Worm (Caenorhabditis elegans) whole organism, early embryonic: ENCODE results near the gene C27D6.3.

Experiments used
- B0310.2 ChIP-seq: sonication (generic microtip); optimal IDR thresholded peaks from 2 replicates; lab custom pipeline; 2016; ENCODE audit warnings: mild to moderate bottlenecking, missing genetic modification characterization, missing compliant biosample characterization
- F13C5.2 ChIP-seq: sonication (generic microtip); optimal IDR thresholded peaks from 2 replicates; lab custom pipeline; 2017; ENCODE audit warnings: mild to moderate bottlenecking, missing genetic modification characterization, inconsistent platforms, missing compliant biosample characterization
- aly-1 ChIP-seq: sonication (generic microtip); optimal IDR thresholded peaks from 2 replicates; lab custom pipeline; 2016; ENCODE audit warnings: missing genetic modification characterization, missing compliant biosample characterization
- ama-1 ChIP-seq: fragments of 150-350 bp; optimal IDR thresholded peaks from 2 replicates; lab custom pipeline; 2014
- ceh-13 ChIP-seq: fragments of 200-800 bp; sonication (Bioruptor generic); optimal IDR thresholded peaks from 2 replicates; lab custom pipeline; 2018; ENCODE audit warnings: mild to moderate bottlenecking, missing genetic modification characterization, missing compliant biosample characterization
- ceh-36 ChIP-seq: sonication (generic microtip); optimal IDR thresholded peaks from 2 replicates; lab custom pipeline; 2016; ENCODE audit warnings: missing genetic modification characterization, inconsistent platforms, missing compliant biosample characterization
- ets-7 ChIP-seq: sonication (generic microtip); optimal IDR thresholded peaks from 2 replicates; lab custom pipeline; 2016; ENCODE audit warnings: missing genotype, missing genetic modification characterization, missing compliant biosample characterization
- flt-1 ChIP-seq: fragments of 200-800 bp; sonication (Bioruptor generic); IDR thresholded peaks from 2 replicates; pipeline ENCODE4 v1.3.6; 2022; ENCODE audit warnings: missing genetic modification characterization, missing compliant biosample characterization
- hmbx-1 ChIP-seq: sonication (generic microtip); optimal IDR thresholded peaks from 2 replicates; lab custom pipeline; 2016; ENCODE audit warnings: mild to moderate bottlenecking, missing genetic modification characterization, missing compliant biosample characterization
- hmg-4 ChIP-seq: fragments of 200-800 bp; sonication (Bioruptor generic); optimal IDR thresholded peaks from 2 replicates; lab custom pipeline; 2018; ENCODE audit warnings: mild to moderate bottlenecking, missing genetic modification characterization, missing compliant biosample characterization
- hnd-1 ChIP-seq: sonication (generic microtip); optimal IDR thresholded peaks from 2 replicates; lab custom pipeline; 2016; ENCODE audit warnings: missing genetic modification characterization, missing compliant biosample characterization
- pes-1 ChIP-seq: fragments of 200-800 bp; sonication (Bioruptor generic); IDR thresholded peaks from 2 replicates; pipeline ENCODE4 v1.3.6; 2022; ENCODE audit warnings: missing genetic modification reagents, missing genetic modification characterization, missing compliant biosample characterization
- scrt-1 ChIP-seq: fragments of 200-800 bp; sonication (Bioruptor generic); IDR thresholded peaks from 2 replicates; pipeline ENCODE4 v1.3.6; 2022; ENCODE audit warnings: missing genetic modification characterization, missing compliant biosample characterization
- sea-1 ChIP-seq: fragments of 200-800 bp; sonication (Bioruptor generic); conservative IDR thresholded peaks from 2 replicates; pipeline ENCODE4 v1.3.6; 2022; ENCODE audit warnings: missing genetic modification characterization, missing compliant biosample characterization
- tbx-11 ChIP-seq: fragments of 200-800 bp; sonication (Bioruptor generic); IDR thresholded peaks from 2 replicates; pipeline ENCODE4 v1.3.6; 2022; ENCODE audit warnings: missing genetic modification characterization, missing compliant biosample characterization
- tbx-37 ChIP-seq: fragments of 200-800 bp; sonication (Bioruptor generic); conservative IDR thresholded peaks from 2 replicates; pipeline ENCODE4 v1.3.6; 2022; ENCODE audit warnings: missing genetic modification reagents, missing genetic modification characterization, missing compliant biosample characterization
- tra-4 ChIP-seq: sonication (generic microtip); optimal IDR thresholded peaks from 2 replicates; lab custom pipeline; 2017; ENCODE audit warnings: missing genetic modification characterization, missing compliant biosample characterization

Gene C27D6.3

ce11 chrII:5209122-5209521, 34.9 kb upstream of the C27D6.3 start:
- no peak for TF ChIP-seq flt-1 (GFP tag; lab: Robert Waterston, UW)

ce11 chrII:5205286-5205685, 31.0 kb upstream of the C27D6.3 start:
- TF ChIP-seq flt-1 (GFP tag; lab: Robert Waterston, UW) = no peak
- no peak for TF ChIP-seq sea-1
- TF ChIP-seq aly-1 = no peak
- no peak for TF ChIP-seq ama-1 (lab: Kevin White, UChicago)
- TF ChIP-seq pes-1 (GFP tag; lab: Robert Waterston, UW) = no peak
- no peak for TF ChIP-seq hmbx-1
- no peak for TF ChIP-seq ceh-36 (tag; lab: Kevin White, UChicago)
- no peak for TF ChIP-seq hnd-1 (tag; lab: Kevin White, UChicago)
- no peak for TF ChIP-seq F13C5.2 (tag; lab: Kevin White, UChicago)
- TF ChIP-seq ets-7 (tag; lab: Kevin White, UChicago) = no peak
- no peak for TF ChIP-seq tbx-37 (GFP tag; lab: Robert Waterston, UW)
- no peak for TF ChIP-seq tbx-11
- TF ChIP-seq scrt-1 (GFP tag; lab: Robert Waterston, UW) = no peak
- no peak for TF ChIP-seq tra-4 (tag; lab: Kevin White, UChicago)
- TF ChIP-seq ceh-13 (GFP tag; lab: Kevin White, UChicago) = no peak
- no peak for TF ChIP-seq B0310.2 (tag; lab: Kevin White, UChicago)
- TF ChIP-seq hmg-4 (GFP tag; lab: Kevin White, UChicago) = no peak

- no peak for TF ChIP-seq flt-1 (GFP tag; lab: Robert Waterston, UW)
- no peak for TF ChIP-seq aly-1
These were observed 28.7 kb upstream of the C27D6.3 start, which contains the start of gene ampd-1 for ce11 chrII:5202930-5203329. Gene ampd-1, plus strand, starts transcription at chrII:5203322.

DNA sequence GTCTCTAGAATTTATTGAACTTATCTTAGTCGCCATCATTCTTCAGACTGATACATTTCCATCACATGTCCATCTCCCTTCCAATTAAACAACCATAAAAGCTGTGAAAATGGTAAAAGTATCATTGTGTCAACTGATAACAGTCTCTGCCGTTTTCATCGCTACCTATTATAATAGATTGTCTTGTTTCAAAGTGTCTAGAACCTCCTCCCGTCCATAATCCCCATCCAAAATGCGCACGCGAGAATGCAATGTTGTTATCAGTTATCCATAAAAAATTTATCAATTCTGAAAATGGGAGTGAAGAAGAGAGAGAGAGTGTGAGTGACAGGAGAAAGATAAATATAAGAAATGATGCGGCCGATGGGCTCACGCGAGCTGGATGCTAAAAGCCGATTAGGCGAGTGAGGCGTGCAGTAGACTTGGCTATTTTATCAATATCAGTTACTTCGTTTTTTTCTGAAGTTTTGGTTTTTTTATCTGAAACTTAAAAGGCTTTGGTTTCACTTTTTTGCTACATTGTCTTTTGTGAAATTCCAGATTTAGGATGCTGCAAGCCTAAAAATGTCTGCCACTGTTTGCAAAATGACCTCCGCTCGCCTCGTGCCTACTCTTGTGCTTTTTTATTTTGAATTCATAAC, 27.8 kb upstream of the C27D6.3 start:
- TF ChIP-seq ets-7 (tag; lab: Kevin White, UChicago) = no peak
- no peak for TF ChIP-seq B0310.2 (tag; lab: Kevin White, UChicago)

- TF ChIP-seq ets-7 (tag; lab: Kevin White, UChicago) (no peak), tra-4 (tag; lab: Kevin White, UChicago) (no peak), ceh-36 (tag; lab: Kevin White, UChicago) (no peak), pes-1 (GFP tag; lab: Robert Waterston, UW) (no peak), ama-1 (lab: Kevin White, UChicago) (no peak)
These were observed 26.8 kb upstream of the C27D6.3 start for ce11 chrII:5200987-5201582.

DNA sequence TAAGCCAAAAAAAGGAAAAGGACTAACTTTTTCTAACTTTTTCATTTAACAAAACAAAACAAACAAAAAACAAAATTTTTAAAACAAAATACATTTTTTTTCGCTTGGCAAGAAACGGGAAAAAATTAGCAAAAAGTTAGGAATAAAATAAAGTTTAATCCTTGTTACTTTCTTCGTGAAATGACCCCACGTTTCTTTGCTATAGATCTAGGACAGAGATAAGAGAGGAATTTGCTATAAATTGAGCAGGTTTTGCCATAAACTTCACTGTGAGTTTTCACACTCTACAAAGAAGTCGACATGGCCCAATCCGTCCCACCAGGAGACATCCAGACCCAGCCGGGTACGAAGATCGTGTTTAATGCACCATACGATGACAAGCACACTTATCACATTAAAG, 25.2 kb upstream of the C27D6.3 start, which contains the start of gene msp-50:
Gene msp-50 (plus strand): TSS at position 301 of the 400 bp plus-strand sequence.
- TF ChIP-seq tbx-37 (GFP tag; lab: Robert Waterston, UW) = no peak

ce11 chrII:5195504-5195903, 21.2 kb upstream of the C27D6.3 start, which contains the start of gene C34F11.5:
Gene C34F11.5, plus strand, starts transcription at chrII:5195804.
- TF ChIP-seq aly-1 (no peak), B0310.2 (tag; lab: Kevin White, UChicago) (no peak), hmbx-1 (no peak), tbx-37 (GFP tag; lab: Robert Waterston, UW) (no peak), ceh-36 (tag; lab: Kevin White, UChicago) (no peak)

ce11 chrII:5194066-5194465, 19.8 kb upstream of the C27D6.3 start, which contains the start of gene msp-49:
Gene msp-49, plus strand, starts transcription at chrII:5194366.
- TF ChIP-seq tbx-37 (GFP tag; lab: Robert Waterston, UW) (no peak), sea-1 (no peak)

- TF ChIP-seq hmg-4 (GFP tag; lab: Kevin White, UChicago) = no peak
- TF ChIP-seq B0310.2 (tag; lab: Kevin White, UChicago) = no peak
- no peak for TF ChIP-seq ama-1 (lab: Kevin White, UChicago)
- TF ChIP-seq ets-7 (tag; lab: Kevin White, UChicago) = no peak
- TF ChIP-seq hmbx-1 = no peak
- no peak for TF ChIP-seq flt-1 (GFP tag; lab: Robert Waterston, UW)
- TF ChIP-seq tbx-11 = no peak
- no peak for TF ChIP-seq ceh-13 (GFP tag; lab: Kevin White, UChicago)
- TF ChIP-seq tra-4 (tag; lab: Kevin White, UChicago) = no peak
- TF ChIP-seq tbx-37 (GFP tag; lab: Robert Waterston, UW) = no peak
- TF ChIP-seq hnd-1 (tag; lab: Kevin White, UChicago) = no peak
- TF ChIP-seq pes-1 (GFP tag; lab: Robert Waterston, UW) = no peak
- no peak for TF ChIP-seq F13C5.2 (tag; lab: Kevin White, UChicago)
These were observed 17.5 kb upstream of the C27D6.3 start for ce11 chrII:5191766-5192165.
